Fruit fly (Drosophila melanogaster): Measurements from ENCODE around the gene CG43210.

DNA sequence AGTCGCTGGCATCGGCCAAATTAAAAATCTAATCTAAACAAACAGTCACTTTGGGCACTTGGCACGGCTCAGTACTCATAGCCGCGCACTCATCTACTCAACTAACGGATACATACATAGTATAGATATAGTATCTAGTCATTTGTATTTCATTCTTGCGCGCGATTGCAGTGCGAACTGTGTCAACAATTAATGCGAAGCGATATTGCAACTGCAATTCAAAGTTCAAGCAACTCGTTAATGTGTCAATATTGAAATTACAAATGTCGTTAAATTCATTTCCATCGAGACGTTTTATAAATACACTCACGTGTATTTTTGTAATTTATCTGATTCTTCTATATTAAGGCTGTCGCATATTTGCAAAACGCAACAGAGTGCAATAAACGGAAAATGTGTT, 17.3 kb upstream of the CG43210 start:
- TF ChIP-seq usp (GFP tag; optimal IDR thresholded peaks at IDR 0.05) (no peak), psq (optimal IDR thresholded peaks at IDR 0.05) (no peak), pan (optimal IDR thresholded peaks at IDR 0.05) (no peak)

Data from whole organism.